Fruit fly (Drosophila melanogaster) whole organism, pupa: Measurements from ENCODE around the gene CG46516.
"Not testable (repeated sequence)": the region's sequence is repeated elsewhere in the genome, so short reads cannot be mapped to it uniquely, and the experiment has no call there.

Experiments used
- CG10348 ChIP-seq: fragments of 200-800 bp; sonication (Bioruptor generic); IDR thresholded peaks from 2 replicates; pipeline ENCODE4 v1.3.6; 2022; ENCODE audit warnings: missing biosample characterization, missing genetic modification characterization
- CG12605 ChIP-seq: fragments of 200-800 bp; sonication (Bioruptor generic); IDR thresholded peaks from 2 replicates; pipeline ENCODE4 v1.3.6; 2022; ENCODE audit warnings: missing biosample characterization, missing genetic modification characterization
- CG13204 ChIP-seq: fragments of 200-800 bp; sonication (Bioruptor generic); optimal IDR thresholded peaks from 2 replicates; lab custom pipeline; 2018; ENCODE audit warnings: missing biosample characterization, mild to moderate bottlenecking, missing genetic modification characterization, moderate library complexity
- CG14655 ChIP-seq: fragments of 200-800 bp; sonication (Bioruptor generic); optimal IDR thresholded peaks from 3 replicates; lab custom pipeline; 2017; ENCODE audit warnings: mild to moderate bottlenecking, missing biosample characterization, missing genetic modification reagents, missing genetic modification characterization
- CG15710 ChIP-seq: fragments of 200-800 bp; sonication (Bioruptor generic); optimal IDR thresholded peaks from 2 replicates; lab custom pipeline; 2018; ENCODE audit warnings: missing biosample characterization, mild to moderate bottlenecking, missing genetic modification characterization, moderate library complexity
- CG32121 ChIP-seq: fragments of 200-800 bp; sonication (Bioruptor generic); IDR thresholded peaks from 2 replicates; pipeline ENCODE4 v1.3.6; 2022; ENCODE audit warnings: missing biosample characterization, missing genetic modification characterization
- CG34367 ChIP-seq: fragments of 200-800 bp; sonication (Bioruptor generic); optimal IDR thresholded peaks from 2 replicates; lab custom pipeline; 2018; ENCODE audit warnings: missing biosample characterization, mild to moderate bottlenecking, missing genetic modification characterization
- CG4496 ChIP-seq: fragments of 200-800 bp; sonication (Bioruptor generic); IDR thresholded peaks from 3 replicates; pipeline ENCODE4 v1.3.6; 2022; ENCODE audit warnings: missing biosample characterization, missing genetic modification characterization
- CG8159 ChIP-seq: fragments of 200-800 bp; sonication (Bioruptor generic); optimal IDR thresholded peaks from 3 replicates; lab custom pipeline; 2018; ENCODE audit warnings: missing biosample characterization, mild to moderate bottlenecking, missing genetic modification characterization, moderate library complexity
- CG8301 ChIP-seq: fragments of 200-800 bp; sonication (Bioruptor generic); optimal IDR thresholded peaks from 2 replicates; lab custom pipeline; 2018; ENCODE audit warnings: missing biosample characterization, mild to moderate bottlenecking, missing genetic modification characterization
- CG9948 ChIP-seq: fragments of 200-800 bp; sonication (Bioruptor generic); optimal IDR thresholded peaks from 2 replicates; lab custom pipeline; 2018; ENCODE audit warnings: missing biosample characterization, mild to moderate bottlenecking, missing genetic modification characterization, moderate library complexity
- D1 ChIP-seq: fragments of 200-800 bp; sonication (Bioruptor generic); optimal IDR thresholded peaks from 2 replicates; lab custom pipeline; 2018; ENCODE audit warnings: missing biosample characterization, mild to moderate bottlenecking, missing genetic modification characterization, moderate library complexity
- EcR ChIP-seq: fragments of 200-800 bp; sonication (Bioruptor generic); optimal IDR thresholded peaks from 3 replicates; lab custom pipeline; 2019; ENCODE audit warnings: missing biosample characterization, missing genetic modification characterization, mild to moderate bottlenecking, moderate library complexity, missing genetic modification reagents
- Pif1B ChIP-seq: fragments of 200-800 bp; sonication (Bioruptor generic); optimal IDR thresholded peaks from 3 replicates; lab custom pipeline; 2016; ENCODE audit warnings: missing biosample characterization, missing genetic modification characterization
- gl ChIP-seq: fragments of 200-800 bp; sonication (Bioruptor generic); optimal IDR thresholded peaks from 2 replicates; lab custom pipeline; 2018; ENCODE audit warnings: missing biosample characterization, mild to moderate bottlenecking, missing genetic modification characterization
- rn ChIP-seq: fragments of 200-800 bp; sonication (Bioruptor generic); IDR thresholded peaks from 2 replicates; pipeline ENCODE4 v1.3.6; 2022; ENCODE audit warnings: missing biosample characterization, missing genetic modification characterization

CG46516 gene

dm6 chrX:22212028-22212427, at the start of gene CG46516:
Gene CG46516, plus strand, starts transcription at chrX:22212328.
- not testable (repeated sequence) for TF ChIP-seq CG15710 (tag; lab: Kevin White, UChicago); gl (tag; lab: Kevin White, UChicago); CG32121 (GFP tag; lab: Robert Waterston, UW)

dm6 chrX:22162623-22163022, 49.5 kb upstream of the CG46516 start, which contains the start of gene CG46507:
Gene CG46507, plus strand, starts transcription at chrX:22162923.
- not testable (repeated sequence) for TF ChIP-seq CG13204 (GFP tag; lab: Kevin White, UChicago); CG14655 (GFP tag; lab: Kevin White, UChicago); CG12605 (GFP tag; lab: Robert Waterston, UW)
- TF ChIP-seq, all 21 proteins: peak for 0; not testable (repeated sequence) for 21

- not testable (repeated sequence) for TF ChIP-seq rn (GFP tag; lab: Robert Waterston, UW); CG34367; EcR
Observed at dm6 chrX:22167355-22167754, 44.8 kb upstream of the CG46516 start, which contains the start of gene CG46508. Gene CG46508, plus strand, starts transcription at chrX:22167655.

dm6 chrX:22172341-22172740, 39.8 kb upstream of the CG46516 start, which contains the start of gene CG46509:
Gene CG46509, plus strand, starts transcription at chrX:22172641.
- TF ChIP-seq rn (GFP tag; lab: Robert Waterston, UW); CG10348 (GFP tag; lab: Robert Waterston, UW); CG9948: not testable (repeated sequence)

dm6 chrX:22177205-22177604, 34.9 kb upstream of the CG46516 start, which contains the start of gene CG46510:
Gene CG46510, plus strand, starts transcription at chrX:22177505.
- TF ChIP-seq CG32121 (GFP tag; lab: Robert Waterston, UW); Pif1B (GFP tag; lab: Kevin White, UChicago); gl (tag; lab: Kevin White, UChicago): not testable (repeated sequence)

- not testable (repeated sequence) for TF ChIP-seq CG12605 (GFP tag; lab: Robert Waterston, UW); CG8301 (tag; lab: Kevin White, UChicago); rn (GFP tag; lab: Robert Waterston, UW)
Observed at dm6 chrX:22182193-22182592, 29.9 kb upstream of the CG46516 start, which contains the start of gene CG46511. Gene CG46511, plus strand, starts transcription at chrX:22182493.

- TF ChIP-seq CG4496; CG8159 (tag; lab: Kevin White, UChicago); CG9948: not testable (repeated sequence)
Observed at dm6 chrX:22187070-22187469, 25.1 kb upstream of the CG46516 start, which contains the start of gene CG46512. Gene CG46512, plus strand, starts transcription at chrX:22187370.

- not testable (repeated sequence) for TF ChIP-seq CG14655 (GFP tag; lab: Kevin White, UChicago); CG13204 (GFP tag; lab: Kevin White, UChicago); CG4496
Observed at dm6 chrX:22191973-22192372, 20.2 kb upstream of the CG46516 start, which contains the start of gene CG46513. Gene CG46513, plus strand, starts transcription at chrX:22192273.

- not testable (repeated sequence) for TF ChIP-seq CG34367; gl (tag; lab: Kevin White, UChicago); CG14655 (GFP tag; lab: Kevin White, UChicago)
Observed at dm6 chrX:22196874-22197273, 15.3 kb upstream of the CG46516 start, which contains the start of gene CG46514. Gene CG46514, plus strand, starts transcription at chrX:22197174.

- TF ChIP-seq gl (tag; lab: Kevin White, UChicago); D1; CG15710 (tag; lab: Kevin White, UChicago): not testable (repeated sequence)
Observed at dm6 chrX:22201883-22202282, 10.2 kb upstream of the CG46516 start, which contains the start of gene CG46515. Gene CG46515, plus strand, starts transcription at chrX:22202183.
